Fruit fly (Drosophila melanogaster) whole organism, wandering third instar larva: ENCODE results near the gene CG10561.

Experiments used
- Abd-B ChIP-seq: fragments of >200 bp; optimal IDR thresholded peaks from 2 replicates; lab custom pipeline; 2017; ENCODE audit warnings: missing biosample characterization, missing genetic modification characterization
- Dfd ChIP-seq: fragments of >200 bp; optimal IDR thresholded peaks from 2 replicates; lab custom pipeline; 2017; ENCODE audit warnings: missing biosample characterization, missing genetic modification characterization
- HLH106 ChIP-seq: fragments of 200-800 bp; optimal IDR thresholded peaks from 3 replicates; lab custom pipeline; 2019; ENCODE audit warnings: missing biosample characterization, mild to moderate bottlenecking, missing genetic modification characterization, moderate library complexity
- Hr83 ChIP-seq: fragments of 200-300 bp; sonication (Bioruptor generic); optimal IDR thresholded peaks from 2 replicates; lab custom pipeline; 2016; ENCODE audit warnings: missing biosample characterization, mild to moderate bottlenecking, missing genetic modification characterization, moderate library complexity; ENCODE audit not compliant: poor library complexity, severe bottlenecking
- Myc ChIP-seq: fragments of >200 bp; optimal IDR thresholded peaks from 2 replicates; lab custom pipeline; 2017
- sv ChIP-seq: fragments of 200-800 bp; sonication (Bioruptor generic); optimal IDR thresholded peaks from 3 replicates; lab custom pipeline; 2016; ENCODE audit warnings: missing biosample characterization, missing genetic modification characterization
- tai ChIP-seq: sonication (Bioruptor generic); optimal IDR thresholded peaks from 2 replicates; lab custom pipeline; 2016; ENCODE audit warnings: missing biosample characterization, missing genetic modification characterization
- usp ChIP-seq: fragments of >200 bp; optimal IDR thresholded peaks from 2 replicates; lab custom pipeline; 2017; ENCODE audit warnings: missing biosample characterization, missing genetic modification characterization

DNA sequence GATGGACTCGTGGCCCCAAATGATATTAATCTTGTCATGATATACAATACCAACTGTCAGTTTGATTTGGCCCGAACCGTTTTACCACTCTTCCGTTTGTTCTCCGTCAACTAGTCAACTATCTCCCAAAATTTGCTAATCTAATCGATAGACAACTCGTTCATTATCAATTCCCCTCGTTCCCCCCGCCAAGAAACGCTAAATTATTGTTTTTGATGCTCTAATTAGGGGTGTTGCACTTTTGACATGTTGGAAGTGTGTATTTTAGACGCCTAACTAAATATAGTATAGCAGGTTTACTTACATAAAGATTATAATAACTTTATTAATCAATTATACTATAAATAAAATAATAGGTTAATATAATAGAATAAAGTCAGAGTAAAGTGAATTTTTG lies 49.8 kb downstream of the CG10561 start:
- no peak for TF ChIP-seq tai (GFP tag; lab: Kevin White, UChicago)
- TF ChIP-seq HLH106 (tag; lab: Kevin White, UChicago), result no peak
- TF ChIP-seq sv (GFP tag; lab: Kevin White, UChicago), result no peak
- no peak for TF ChIP-seq usp (GFP tag; lab: Kevin White, UChicago)
- TF ChIP-seq Hr83, result no peak
- no peak for TF ChIP-seq Abd-B
- TF ChIP-seq Dfd (GFP tag; lab: Kevin White, UChicago), result no peak
- TF ChIP-seq Myc (lab: Kevin White, UChicago), result no peak
